Worm (Caenorhabditis elegans): ENCODE measurements around the gene H23L24.1.

DNA sequence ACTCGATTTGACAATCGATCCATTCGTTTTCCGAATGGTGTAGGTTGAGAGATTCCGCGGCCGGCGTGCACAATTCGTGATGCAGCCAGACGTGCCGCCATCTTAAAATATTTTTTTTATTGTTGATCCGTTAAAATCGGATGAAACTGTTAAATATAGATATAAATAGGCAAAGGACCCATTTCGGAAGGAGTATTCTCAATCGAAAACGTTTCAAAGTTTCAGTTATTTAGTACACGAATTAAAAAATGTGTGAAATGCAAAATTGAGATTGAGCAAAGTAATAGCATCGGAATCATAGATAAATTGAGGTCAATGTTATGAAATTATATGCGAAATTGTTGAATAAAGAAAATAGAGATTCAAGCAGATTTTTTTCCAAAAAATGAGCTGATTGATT is 21.7 kb downstream of the H23L24.1 start, which contains the start of gene mrps-33:
- no peak for TF ChIP-seq ztf-11 (tag; optimal IDR thresholded peaks at IDR 0.05)
- no peak for TF ChIP-seq mdl-1 (tag; optimal IDR thresholded peaks at IDR 0.05)
- TF ChIP-seq ceh-82 (tag; optimal IDR thresholded peaks at IDR 0.05): no peak
- TF ChIP-seq lin-15B (tag; optimal IDR thresholded peaks at IDR 0.05): no peak
- TF ChIP-seq nhr-47 (tag; optimal IDR thresholded peaks at IDR 0.05): no peak
- TF ChIP-seq dpl-1 (GFP tag; optimal IDR thresholded peaks at IDR 0.05): no peak
- no peak for TF ChIP-seq elt-2 (tag; optimal IDR thresholded peaks at IDR 0.05)
- no peak for TF ChIP-seq lin-35 (GFP tag; optimal IDR thresholded peaks at IDR 0.05)
- TF ChIP-seq skn-1 (tag; optimal IDR thresholded peaks at IDR 0.05): no peak
- TF ChIP-seq fkh-10 (GFP tag; optimal IDR thresholded peaks at IDR 0.05): no peak
- TF ChIP-seq nhr-77 (tag; optimal IDR thresholded peaks at IDR 0.05): no peak

Measured in whole organism, L1 larva.